Worm (Caenorhabditis elegans) whole organism, early embryonic: Measurements from ENCODE around the gene kcc-1.

Experiments
- F13C5.2 ChIP-seq: sonication (generic microtip); optimal IDR thresholded peaks from 2 replicates; lab custom pipeline; 2017; ENCODE audit warnings: mild to moderate bottlenecking, missing genetic modification characterization, inconsistent platforms, missing compliant biosample characterization
- ama-1 ChIP-seq: fragments of 150-350 bp; optimal IDR thresholded peaks from 2 replicates; lab custom pipeline; 2014
- ets-7 ChIP-seq: sonication (generic microtip); optimal IDR thresholded peaks from 2 replicates; lab custom pipeline; 2016; ENCODE audit warnings: missing genotype, missing genetic modification characterization, missing compliant biosample characterization
- hmbx-1 ChIP-seq: sonication (generic microtip); optimal IDR thresholded peaks from 2 replicates; lab custom pipeline; 2016; ENCODE audit warnings: mild to moderate bottlenecking, missing genetic modification characterization, missing compliant biosample characterization
- hmg-4 ChIP-seq: fragments of 200-800 bp; sonication (Bioruptor generic); optimal IDR thresholded peaks from 2 replicates; lab custom pipeline; 2018; ENCODE audit warnings: mild to moderate bottlenecking, missing genetic modification characterization, missing compliant biosample characterization
- hnd-1 ChIP-seq: sonication (generic microtip); optimal IDR thresholded peaks from 2 replicates; lab custom pipeline; 2016; ENCODE audit warnings: missing genetic modification characterization, missing compliant biosample characterization
- tra-4 ChIP-seq: sonication (generic microtip); optimal IDR thresholded peaks from 2 replicates; lab custom pipeline; 2017; ENCODE audit warnings: missing genetic modification characterization, missing compliant biosample characterization

DNA sequence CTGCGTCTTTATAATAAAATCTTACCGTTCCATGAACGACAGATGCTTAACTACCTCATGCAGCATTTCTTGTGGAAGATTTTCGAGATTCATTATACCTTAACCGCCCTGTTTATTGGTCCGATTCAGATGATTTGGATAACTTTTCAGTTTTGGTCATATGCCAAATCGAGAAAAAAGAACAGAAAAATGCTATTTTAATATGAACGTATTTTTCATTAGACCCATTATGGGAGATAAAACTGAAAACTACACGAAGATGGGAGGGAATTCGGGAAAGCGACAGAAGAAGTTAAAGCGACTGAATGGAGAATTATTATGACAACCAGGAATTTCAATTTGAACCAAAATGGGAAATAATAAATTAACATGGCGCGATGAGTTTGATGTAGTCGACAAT lies 21.0 kb downstream of the kcc-1 start, which contains the start of gene R13A1.10:
- no peak for TF ChIP-seq hmbx-1 (tag; lab: Kevin White, UChicago)
- no peak for TF ChIP-seq ama-1 (lab: Kevin White, UChicago)
- no peak for TF ChIP-seq tra-4
- TF ChIP-seq hmg-4: no peak
- TF ChIP-seq hnd-1: no peak
- no peak for TF ChIP-seq F13C5.2 (tag; lab: Kevin White, UChicago)
- no peak for TF ChIP-seq ets-7 (tag; lab: Kevin White, UChicago)
